Worm (Caenorhabditis elegans) whole organism, early embryonic: ENCODE measurements around the gene srx-12.

Source experiments
- B0310.2 ChIP-seq: sonication (generic microtip); optimal IDR thresholded peaks from 2 replicates; lab custom pipeline; 2016; ENCODE audit warnings: mild to moderate bottlenecking, missing genetic modification characterization, missing compliant biosample characterization
- F13C5.2 ChIP-seq: sonication (generic microtip); optimal IDR thresholded peaks from 2 replicates; lab custom pipeline; 2017; ENCODE audit warnings: mild to moderate bottlenecking, missing genetic modification characterization, inconsistent platforms, missing compliant biosample characterization
- ama-1 ChIP-seq: fragments of 150-350 bp; optimal IDR thresholded peaks from 2 replicates; lab custom pipeline; 2014
- ets-7 ChIP-seq: sonication (generic microtip); optimal IDR thresholded peaks from 2 replicates; lab custom pipeline; 2016; ENCODE audit warnings: missing genotype, missing genetic modification characterization, missing compliant biosample characterization
- flt-1 ChIP-seq: fragments of 200-800 bp; sonication (Bioruptor generic); IDR thresholded peaks from 2 replicates; pipeline ENCODE4 v1.3.6; 2022; ENCODE audit warnings: missing genetic modification characterization, missing compliant biosample characterization
- pes-1 ChIP-seq: fragments of 200-800 bp; sonication (Bioruptor generic); IDR thresholded peaks from 2 replicates; pipeline ENCODE4 v1.3.6; 2022; ENCODE audit warnings: missing genetic modification reagents, missing genetic modification characterization, missing compliant biosample characterization
- scrt-1 ChIP-seq: fragments of 200-800 bp; sonication (Bioruptor generic); IDR thresholded peaks from 2 replicates; pipeline ENCODE4 v1.3.6; 2022; ENCODE audit warnings: missing genetic modification characterization, missing compliant biosample characterization
- sea-1 ChIP-seq: fragments of 200-800 bp; sonication (Bioruptor generic); conservative IDR thresholded peaks from 2 replicates; pipeline ENCODE4 v1.3.6; 2022; ENCODE audit warnings: missing genetic modification characterization, missing compliant biosample characterization
- tbx-11 ChIP-seq: fragments of 200-800 bp; sonication (Bioruptor generic); IDR thresholded peaks from 2 replicates; pipeline ENCODE4 v1.3.6; 2022; ENCODE audit warnings: missing genetic modification characterization, missing compliant biosample characterization
- tra-4 ChIP-seq: sonication (generic microtip); optimal IDR thresholded peaks from 2 replicates; lab custom pipeline; 2017; ENCODE audit warnings: missing genetic modification characterization, missing compliant biosample characterization

DNA sequence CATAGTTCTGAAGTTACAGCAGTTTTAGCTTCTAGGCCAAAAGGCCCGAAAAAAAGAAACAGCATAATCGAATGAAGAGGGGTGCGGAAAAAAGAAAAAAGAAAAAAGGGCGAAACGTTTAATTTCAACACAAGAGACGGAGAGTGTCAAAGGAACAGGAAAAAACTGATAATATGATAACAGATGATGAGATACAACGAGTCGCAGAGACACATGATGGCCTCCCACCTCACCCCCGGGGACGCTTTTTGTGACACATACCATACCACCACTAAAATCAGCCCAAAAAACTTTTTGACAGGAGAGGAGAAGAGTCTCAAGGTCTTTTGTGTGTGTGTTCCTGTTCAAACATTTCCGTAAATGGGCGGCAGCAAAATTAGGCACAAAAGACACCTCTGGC is 10.7 kb upstream of the srx-12 start:
- TF ChIP-seq ets-7 (tag; lab: Kevin White, UChicago) (no peak), flt-1 (GFP tag; lab: Robert Waterston, UW) (no peak), sea-1 (GFP tag; lab: Robert Waterston, UW) (no peak), B0310.2 (tag; lab: Kevin White, UChicago) (no peak), pes-1 (GFP tag; lab: Robert Waterston, UW) (no peak), ama-1 (lab: Kevin White, UChicago) (no peak), scrt-1 (GFP tag; lab: Robert Waterston, UW) (no peak), tbx-11 (GFP tag; lab: Robert Waterston, UW) (no peak), tra-4 (no peak), F13C5.2 (tag; lab: Kevin White, UChicago) (no peak)
